Fruit fly (Drosophila melanogaster) whole organism, embryonic: ENCODE results near the gene CG9114.
A peak's percentile ranks its signal among the peaks of the same experiment; 100 is the strongest.

Source experiments
- Aef1 ChIP-seq: fragments of 200-800 bp; sonication (Bioruptor generic); IDR thresholded peaks from 3 replicates; pipeline ENCODE4 v1.3.6; 2022; ENCODE audit warnings: missing biosample characterization, missing genetic modification characterization
- Blimp-1 ChIP-seq: fragments of 200-800 bp; sonication (Bioruptor generic); optimal IDR thresholded peaks from 3 replicates; lab custom pipeline; 2018; ENCODE audit warnings: missing biosample characterization, missing genetic modification characterization, mild to moderate bottlenecking, moderate library complexity, missing genetic modification reagents
- CG10267 ChIP-seq: fragments of 200-800 bp; sonication (Bioruptor generic); optimal IDR thresholded peaks from 2 replicates; lab custom pipeline; 2018; ENCODE audit warnings: missing biosample characterization, mild to moderate bottlenecking, missing genetic modification characterization, moderate library complexity
- CG10959 ChIP-seq: fragments of 200-800 bp; sonication (Bioruptor generic); IDR thresholded peaks from 2 replicates; pipeline ENCODE4 v1.3.6; 2022; ENCODE audit warnings: missing biosample characterization, missing genetic modification characterization
- CG11398 ChIP-seq: fragments of 200-800 bp; sonication (Bioruptor generic); optimal IDR thresholded peaks from 2 replicates; lab custom pipeline; 2016; ENCODE audit warnings: missing biosample characterization, missing genetic modification characterization
- CG11456 ChIP-seq: fragments of 200-800 bp; sonication (Bioruptor generic); IDR thresholded peaks from 3 replicates; pipeline ENCODE4 v1.3.6; 2022; ENCODE audit warnings: missing biosample characterization, missing genetic modification characterization
- CG11504 ChIP-seq: fragments of 200-800 bp; sonication (Bioruptor generic); optimal IDR thresholded peaks from 3 replicates; lab custom pipeline; 2019; ENCODE audit warnings: missing biosample characterization, mild to moderate bottlenecking, missing genetic modification characterization, moderate library complexity
- CG11695 ChIP-seq: fragments of 200-800 bp; sonication (Bioruptor generic); IDR thresholded peaks from 3 replicates; pipeline ENCODE4 v1.3.6; 2022; ENCODE audit warnings: missing biosample characterization, missing genetic modification characterization
- CG12071 ChIP-seq: fragments of 200-800 bp; sonication (Bioruptor generic); optimal IDR thresholded peaks from 3 replicates; lab custom pipeline; 2018; ENCODE audit warnings: missing biosample characterization, mild to moderate bottlenecking, missing genetic modification characterization
- CG13775 ChIP-seq: fragments of 200-800 bp; sonication (Bioruptor generic); optimal IDR thresholded peaks from 3 replicates; lab custom pipeline; 2017; ENCODE audit warnings: missing biosample characterization, mild to moderate bottlenecking, missing genetic modification characterization
- CG15514 ChIP-seq: fragments of 200-800 bp; sonication (Bioruptor generic); optimal IDR thresholded peaks from 3 replicates; lab custom pipeline; 2017; ENCODE audit warnings: missing biosample characterization, missing genetic modification characterization, mild to moderate bottlenecking, moderate library complexity, missing genetic modification reagents
- CG2678 ChIP-seq: fragments of 200-800 bp; sonication (Bioruptor generic); optimal IDR thresholded peaks from 3 replicates; lab custom pipeline; 2019; ENCODE audit warnings: missing biosample characterization, mild to moderate bottlenecking, missing genetic modification characterization, moderate library complexity
- CG30403 ChIP-seq: fragments of 200-800 bp; sonication (Bioruptor generic); optimal IDR thresholded peaks from 3 replicates; lab custom pipeline; 2016; ENCODE audit warnings: missing biosample characterization, missing genetic modification characterization
- CG3065 ChIP-seq: fragments of 200-800 bp; sonication (Bioruptor generic); optimal IDR thresholded peaks from 2 replicates; lab custom pipeline; 2016; ENCODE audit warnings: missing biosample characterization, missing genetic modification characterization
- CG31365 ChIP-seq: fragments of 200-800 bp; sonication (Bioruptor generic); optimal IDR thresholded peaks from 2 replicates; lab custom pipeline; 2018; ENCODE audit warnings: missing biosample characterization, mild to moderate bottlenecking, missing genetic modification characterization
- CG32532 ChIP-seq: fragments of 200-800 bp; sonication (Bioruptor generic); IDR thresholded peaks from 2 replicates; pipeline ENCODE4 v1.3.6; 2022; ENCODE audit warnings: missing biosample characterization, missing genetic modification characterization
- CG34224 ChIP-seq: fragments of 200-800 bp; sonication (Bioruptor generic); IDR thresholded peaks from 3 replicates; pipeline ENCODE4 v1.3.6; 2022; ENCODE audit warnings: missing biosample characterization, missing genetic modification characterization; ENCODE audit not compliant: partially characterized antibody
- CG4404 ChIP-seq: fragments of 200-800 bp; sonication (Bioruptor generic); IDR thresholded peaks from 2 replicates; pipeline ENCODE4 v1.3.6; 2022; ENCODE audit warnings: missing biosample characterization, missing genetic modification characterization
- CG4854 ChIP-seq: fragments of 200-800 bp; sonication (Bioruptor generic); optimal IDR thresholded peaks from 2 replicates; lab custom pipeline; 2016; ENCODE audit warnings: missing biosample characterization, missing genetic modification characterization, inconsistent platforms
- CG6683 ChIP-seq: fragments of 200-800 bp; sonication (Bioruptor generic); optimal IDR thresholded peaks from 2 replicates; lab custom pipeline; 2017; ENCODE audit warnings: missing biosample characterization, mild to moderate bottlenecking, missing genetic modification characterization, missing genetic modification reagents
- CG7786 ChIP-seq: fragments of 200-800 bp; sonication (Bioruptor generic); optimal IDR thresholded peaks from 2 replicates; lab custom pipeline; 2016; ENCODE audit warnings: missing biosample characterization, missing genetic modification characterization
- Deaf1 ChIP-seq: fragments of 200-800 bp; optimal IDR thresholded peaks from 3 replicates; lab custom pipeline; 2019; ENCODE audit warnings: missing biosample characterization, mild to moderate bottlenecking, missing genetic modification characterization, moderate library complexity
- Dfd ChIP-seq, 2 experiments: fragments of >200 bp; optimal IDR thresholded peaks; 2 replicates each; lab custom pipeline; 2017; ENCODE audit warnings: missing biosample characterization in 2 of 2, missing genetic modification characterization in 2 of 2
- Doc2 ChIP-seq: fragments of 200-800 bp; sonication (Bioruptor generic); IDR thresholded peaks from 2 replicates; pipeline ENCODE4 v1.3.6; 2022; ENCODE audit warnings: missing biosample characterization, missing genetic modification characterization
- Dp ChIP-seq: fragments of 200-800 bp; sonication (Bioruptor generic); optimal IDR thresholded peaks from 2 replicates; lab custom pipeline; 2018; ENCODE audit warnings: missing biosample characterization, mild to moderate bottlenecking, missing genetic modification characterization, moderate library complexity
- Gsc ChIP-seq: fragments of 200-800 bp; sonication (Bioruptor generic); IDR thresholded peaks from 2 replicates; pipeline ENCODE4 v1.3.6; 2022; ENCODE audit warnings: missing biosample characterization, missing genetic modification characterization
- H15 ChIP-seq: fragments of 200-800 bp; sonication (Bioruptor generic); IDR thresholded peaks from 3 replicates; pipeline ENCODE4 v1.3.6; 2022; ENCODE audit warnings: missing biosample characterization, missing genetic modification characterization
- Hr78 ChIP-seq, 2 experiments: fragments of 200-800 bp in 1 of 2; fragments of >200 bp in 1 of 2; sonication (Bioruptor generic) in 1 of 2; optimal IDR thresholded peaks; 2 replicates each; lab custom pipeline; 2017 to 2019; ENCODE audit warnings: missing biosample characterization in 2 of 2, missing genetic modification characterization in 2 of 2, mild to moderate bottlenecking in 1 of 2, moderate library complexity in 1 of 2
- Lhr ChIP-seq: fragments of 200-800 bp; sonication (Bioruptor generic); optimal IDR thresholded peaks from 3 replicates; lab custom pipeline; 2017; ENCODE audit warnings: mild to moderate bottlenecking, missing biosample characterization, missing genetic modification reagents, missing genetic modification characterization
- Mrtf ChIP-seq: fragments of 200-800 bp; sonication (Bioruptor generic); IDR thresholded peaks from 3 replicates; pipeline ENCODE4 v1.3.6; 2022; ENCODE audit warnings: missing biosample characterization, missing genetic modification characterization
- Poxn ChIP-seq: fragments of 200-800 bp; sonication (Bioruptor generic); IDR thresholded peaks from 2 replicates; pipeline ENCODE4 v1.3.6; 2022; ENCODE audit warnings: missing biosample characterization, missing genetic modification characterization
- Sox102F ChIP-seq: fragments of 200-800 bp; sonication (Bioruptor generic); optimal IDR thresholded peaks from 2 replicates; lab custom pipeline; 2018; ENCODE audit warnings: missing biosample characterization, mild to moderate bottlenecking, missing genetic modification characterization, moderate library complexity
- bab2 ChIP-seq: fragments of 200-800 bp; sonication (Bioruptor generic); optimal IDR thresholded peaks from 2 replicates; lab custom pipeline; 2016; ENCODE audit warnings: missing biosample characterization, missing genetic modification characterization
- br ChIP-seq: fragments of >200 bp; optimal IDR thresholded peaks from 2 replicates; lab custom pipeline; 2017
- ci ChIP-seq: fragments of 200-800 bp; sonication (Bioruptor generic); IDR thresholded peaks from 3 replicates; pipeline ENCODE4 v1.3.6; 2022; ENCODE audit warnings: missing biosample characterization, missing genetic modification characterization
- dysf ChIP-seq: fragments of 200-800 bp; sonication (Bioruptor generic); IDR thresholded peaks from 3 replicates; pipeline ENCODE4 v1.3.6; 2022; ENCODE audit warnings: missing biosample characterization, missing genetic modification characterization
- gfzf ChIP-seq: fragments of 200-800 bp; sonication (Bioruptor generic); optimal IDR thresholded peaks from 2 replicates; lab custom pipeline; 2016; ENCODE audit warnings: missing biosample characterization, mild to moderate bottlenecking, missing genetic modification characterization, moderate library complexity
- grau ChIP-seq: fragments of 200-800 bp; optimal IDR thresholded peaks from 3 replicates; lab custom pipeline; 2019; ENCODE audit warnings: missing biosample characterization, mild to moderate bottlenecking, missing genetic modification characterization, moderate library complexity
- gro ChIP-seq: fragments of 200-800 bp; sonication (Bioruptor generic); optimal IDR thresholded peaks from 2 replicates; lab custom pipeline; 2016; ENCODE audit warnings: missing biosample characterization, missing genetic modification characterization
- hkb ChIP-seq, 2 experiments: fragments of 200-800 bp in 1 of 2; fragments of >200 bp in 1 of 2; sonication (Bioruptor generic) in 1 of 2; IDR thresholded peaks in 1 of 2; optimal IDR thresholded peaks in 1 of 2; 2 replicates each; pipeline versions ENCODE4 v1.3.6 to Lab custom; 2017 to 2022; ENCODE audit warnings: missing biosample characterization in 1 of 2, missing genetic modification characterization in 1 of 2
- lab ChIP-seq: fragments of 200-800 bp; sonication (Bioruptor generic); optimal IDR thresholded peaks from 3 replicates; lab custom pipeline; 2017; ENCODE audit warnings: missing biosample characterization, missing genetic modification characterization, mild to moderate bottlenecking, moderate library complexity, missing genetic modification reagents
- mirr ChIP-seq: fragments of 200-800 bp; sonication (Bioruptor generic); optimal IDR thresholded peaks from 3 replicates; lab custom pipeline; 2018; ENCODE audit warnings: missing biosample characterization, mild to moderate bottlenecking, missing genetic modification characterization
- nom ChIP-seq: fragments of 200-800 bp; sonication (Bioruptor generic); optimal IDR thresholded peaks from 2 replicates; lab custom pipeline; 2017; ENCODE audit warnings: missing biosample characterization, missing genetic modification characterization, mild to moderate bottlenecking, moderate library complexity, missing genetic modification reagents
- pan ChIP-seq, 4 experiments: fragments of >200 bp in 3 of 4; fragments of 200-800 bp in 1 of 4; sonication (Bioruptor generic) in 1 of 4; optimal IDR thresholded peaks in 3 of 4; IDR thresholded peaks in 1 of 4; 2 replicates each; pipeline versions ENCODE4 v1.3.6 to Lab custom; 2017 to 2022; ENCODE audit warnings: missing biosample characterization in 2 of 4, missing genetic modification characterization in 2 of 4, mixed read lengths in 1 of 4
- pho ChIP-seq: fragments of 200-800 bp; sonication (Bioruptor generic); optimal IDR thresholded peaks from 2 replicates; lab custom pipeline; 2016; ENCODE audit warnings: missing biosample characterization, missing genetic modification characterization
- sisA ChIP-seq: fragments of 200-800 bp; sonication (Bioruptor generic); IDR thresholded peaks from 2 replicates; pipeline ENCODE4 v1.3.6; 2022; ENCODE audit warnings: missing biosample characterization, missing genetic modification characterization
- vvl ChIP-seq: fragments of 200-800 bp; sonication (Bioruptor generic); IDR thresholded peaks from 2 replicates; pipeline ENCODE4 v1.3.6; 2022; ENCODE audit warnings: missing biosample characterization, missing genetic modification characterization

Gene CG9114

dm6 chrX:15305975-15306909 is 26.7 kb downstream of the CG9114 start (continued):
- peak; percentile 20 for TF ChIP-seq Deaf1 (tag; lab: Kevin White, UChicago)
- TF ChIP-seq Mrtf (GFP tag; lab: Robert Waterston, UW): no peak
- no peak for TF ChIP-seq CG6683
- TF ChIP-seq ci: peak; percentile 17; the same call in 1 of the 3 replicates
- peak; percentile 30 for TF ChIP-seq Sox102F
- no peak for TF ChIP-seq H15 (GFP tag; lab: Robert Waterston, UW)
- peak; percentile 11 for TF ChIP-seq CG12071 (GFP tag; lab: Kevin White, UChicago)
- no peak for TF ChIP-seq CG31365
- TF ChIP-seq bab2 (GFP tag; lab: Kevin White, UChicago): no peak
- TF ChIP-seq br (lab: Kevin White, UChicago): no peak
- TF ChIP-seq nom (GFP tag; lab: Kevin White, UChicago): peak; percentile 42
- TF ChIP-seq gro (GFP tag; lab: Kevin White, UChicago): peak; percentile 35
- TF ChIP-seq gfzf: peak; percentile 9
- no peak for TF ChIP-seq Blimp-1 (GFP tag; lab: Kevin White, UChicago)
- no peak for TF ChIP-seq pan (optimal IDR thresholded peaks at IDR 0.05; lab: Kevin White, UChicago)
- peak in 1 of 2 experiments; percentile 17 for TF ChIP-seq pan (GFP tag; optimal IDR thresholded peaks at IDR 0.05 in 1 of 2, IDR thresholded peaks at IDR 0.05 in 1 of 2)
- TF ChIP-seq Lhr (GFP tag; lab: Kevin White, UChicago): no peak
- no peak for TF ChIP-seq CG3065 (GFP tag; lab: Kevin White, UChicago)
- TF ChIP-seq mirr: peak; percentile 24
- peak; percentile 71 for TF ChIP-seq Aef1
- peak; percentile 0 for TF ChIP-seq CG30403 (GFP tag; lab: Kevin White, UChicago)
- no peak for TF ChIP-seq Poxn (GFP tag; lab: Robert Waterston, UW)
- TF ChIP-seq Doc2 (GFP tag; lab: Robert Waterston, UW): no peak
- no peak for TF ChIP-seq hkb (optimal IDR thresholded peaks at IDR 0.05; lab: Kevin White, UChicago)
- no peak for TF ChIP-seq hkb (GFP tag; IDR thresholded peaks at IDR 0.05; lab: Robert Waterston, UW)
- 0 out of 3 replicates have a peak, but pooled peaks have one; percentile 23 for TF ChIP-seq dysf (GFP tag; lab: Robert Waterston, UW)
- TF ChIP-seq Gsc (GFP tag; lab: Robert Waterston, UW): no peak
- TF ChIP-seq CG11456 (GFP tag; lab: Robert Waterston, UW): no peak
- no peak for TF ChIP-seq CG10959 (GFP tag; lab: Robert Waterston, UW)
- TF ChIP-seq CG4854 (GFP tag; lab: Kevin White, UChicago): no peak
- TF ChIP-seq CG15514 (GFP tag; lab: Kevin White, UChicago): peak; percentile 3
- TF ChIP-seq CG11398 (GFP tag; lab: Kevin White, UChicago): no peak

dm6 chrX:15304211-15304610 is 28.7 kb downstream of the CG9114 start:
- TF ChIP-seq CG30403 (GFP tag; lab: Kevin White, UChicago) (peak; percentile 17), CG11695 (GFP tag; lab: Robert Waterston, UW) (peak; percentile 45; the same call in 1 of the 3 replicates), lab (peak; percentile 58), CG10267 (tag; lab: Kevin White, UChicago) (no peak), CG13775 (GFP tag; lab: Kevin White, UChicago) (peak; percentile 20), grau (peak; percentile 77), CG32532 (GFP tag; lab: Robert Waterston, UW) (peak; percentile 69), CG34224 (GFP tag; lab: Robert Waterston, UW) (no peak), Sox102F (peak; percentile 38), CG11504 (peak; percentile 37), dysf (GFP tag; lab: Robert Waterston, UW) (peak; percentile 57), CG15514 (GFP tag; lab: Kevin White, UChicago) (peak; percentile 20), pho (peak; percentile 37), Hr78 (GFP tag; optimal IDR thresholded peaks at IDR 0.05; lab: Kevin White, UChicago) (no peak), sisA (GFP tag; lab: Robert Waterston, UW) (0 out of 2 replicates have a peak, but pooled peaks have one; percentile 23), Dp (GFP tag; lab: Kevin White, UChicago) (no peak), Dfd (GFP tag; optimal IDR thresholded peaks at IDR 0.05; lab: Kevin White, UChicago) (no peak), CG12071 (GFP tag; lab: Kevin White, UChicago) (no peak), vvl (GFP tag; lab: Robert Waterston, UW) (peak; percentile 36; the same call in 1 of the 2 replicates), CG2678 (tag; lab: Kevin White, UChicago) (peak; percentile 54), CG4404 (GFP tag; lab: Robert Waterston, UW) (no peak), CG7786 (GFP tag; lab: Kevin White, UChicago) (peak; percentile 12)
